Fruit fly (Drosophila melanogaster): ENCODE data around the gene XNP.
A peak's percentile ranks its signal among the peaks of the same experiment; 100 is the strongest.

The XNP gene

DNA sequence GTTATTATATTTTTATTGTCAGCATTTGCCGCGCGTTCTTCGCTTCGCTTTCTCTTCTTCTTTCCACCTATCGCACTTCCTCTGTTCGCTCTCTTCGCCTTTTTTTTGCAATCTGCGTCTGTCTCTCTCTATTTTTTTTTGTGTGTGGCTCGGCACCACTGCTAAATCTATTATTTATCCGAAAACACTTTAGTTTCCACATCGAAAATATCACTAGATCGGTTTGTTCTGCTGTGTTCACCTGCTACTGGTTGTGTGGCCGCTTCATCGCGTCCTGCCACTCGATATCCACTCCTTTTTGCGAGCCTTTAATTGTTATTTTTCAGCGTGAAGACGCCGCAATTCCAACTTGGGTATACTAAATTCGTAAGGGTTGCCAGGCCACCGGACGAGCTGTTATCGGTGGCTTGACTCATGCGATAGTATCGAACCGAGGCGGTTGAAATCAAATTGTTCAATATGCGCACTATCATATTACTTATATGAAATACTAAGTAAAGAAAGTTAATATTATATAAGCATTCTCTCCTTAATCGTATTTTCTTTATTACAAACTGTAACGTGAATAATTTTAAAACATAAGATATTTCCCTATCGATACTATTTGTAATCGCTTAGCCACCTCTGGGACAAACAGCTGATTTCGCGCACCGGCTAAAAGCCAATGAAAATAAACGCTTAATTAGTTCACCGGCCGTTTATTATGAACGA lies at the start of gene XNP, which contains the start of the genes CG42488 and CG5116 (continued):
- TF ChIP-seq CG33557 (GFP tag; optimal IDR thresholded peaks at IDR 0.05) (peak; percentile 55), row (GFP tag; IDR thresholded peaks at IDR 0.05) (peak; percentile 94), h (optimal IDR thresholded peaks at IDR 0.05) (no peak), fd64A (GFP tag; optimal IDR thresholded peaks at IDR 0.05) (no peak), Fer2 (tag; optimal IDR thresholded peaks at IDR 0.05) (peak; percentile 31), Ada2b (GFP tag; IDR thresholded peaks at IDR 0.05) (no peak), hb (GFP tag; IDR thresholded peaks at IDR 0.05; ENCODE audit: partially characterized antibody) (peak; percentile 98), unc-4 (GFP tag; IDR thresholded peaks at IDR 0.05; ENCODE audit: partially characterized antibody) (peak; percentile 99), knrl (GFP tag; IDR thresholded peaks at IDR 0.05; ENCODE audit: partially characterized antibody) (peak; percentile 99), CG4730 (GFP tag; IDR thresholded peaks at IDR 0.05) (no peak), Side (GFP tag; optimal IDR thresholded peaks at IDR 0.05) (no peak), ftz-f1 (GFP tag; optimal IDR thresholded peaks at IDR 0.05) (peak; percentile 23), tin (GFP tag; optimal IDR thresholded peaks at IDR 0.05) (peak; percentile 36), Kr (GFP tag; optimal IDR thresholded peaks at IDR 0.05) (no peak), usp (GFP tag; optimal IDR thresholded peaks at IDR 0.05) (no peak), CG33213 (GFP tag; optimal IDR thresholded peaks at IDR 0.05) (peak; percentile 34), chif (GFP tag; optimal IDR thresholded peaks at IDR 0.05) (peak in 1 of 2 experiments; percentile 25), CG2116 (GFP tag; optimal IDR thresholded peaks at IDR 0.05) (peak; percentile 98), Taf1 (GFP tag; IDR thresholded peaks at IDR 0.05) (peak; percentile 34; the same call in 1 of the 2 replicates), sug (tag; optimal IDR thresholded peaks at IDR 0.05) (peak; percentile 75), CG6854 (GFP tag; optimal IDR thresholded peaks at IDR 0.05) (no peak), Max (GFP tag; optimal IDR thresholded peaks at IDR 0.05) (peak; percentile 66), NK7.1 (GFP tag; optimal IDR thresholded peaks at IDR 0.05) (no peak), grau (tag; optimal IDR thresholded peaks at IDR 0.05) (peak; percentile 66), CG10267 (tag; optimal IDR thresholded peaks at IDR 0.05) (peak; percentile 62), Meics (GFP tag; optimal IDR thresholded peaks at IDR 0.05) (peak; percentile 46), sisA (GFP tag; IDR thresholded peaks at IDR 0.05) (peak; percentile 34; the same call in 1 of the 2 replicates), Bgb (GFP tag; IDR thresholded peaks at IDR 0.05; ENCODE audit: partially characterized antibody) (peak; percentile 97), Opbp (GFP tag; IDR thresholded peaks at IDR 0.05; ENCODE audit: partially characterized antibody) (peak; percentile 97), sd (tag; optimal IDR thresholded peaks at IDR 0.05) (no peak), oc (tag; optimal IDR thresholded peaks at IDR 0.05) (no peak), da (GFP tag; optimal IDR thresholded peaks at IDR 0.05) (no peak), CG3163 (GFP tag; optimal IDR thresholded peaks at IDR 0.05) (peak; percentile 7), NfI (GFP tag; optimal IDR thresholded peaks at IDR 0.05) (peak; percentile 57), dysf (GFP tag; IDR thresholded peaks at IDR 0.05) (peak; percentile 40; the same call in 1 of the 3 replicates), Xbp1 (GFP tag; optimal IDR thresholded peaks at IDR 0.05) (peak; percentile 66), odd (GFP tag; optimal IDR thresholded peaks at IDR 0.05) (no peak), sob (GFP tag; IDR thresholded peaks at IDR 0.05) (peak; percentile 49), CG1603 (tag; optimal IDR thresholded peaks at IDR 0.05) (no peak), br (optimal IDR thresholded peaks at IDR 0.05) (no peak), salm (tag; optimal IDR thresholded peaks at IDR 0.05) (no peak), fd102C (GFP tag; optimal IDR thresholded peaks at IDR 0.05) (no peak), Dp (GFP tag; optimal IDR thresholded peaks at IDR 0.05) (peak; percentile 43), ems (GFP tag; optimal IDR thresholded peaks at IDR 0.05) (peak; percentile 66), CG7372 (GFP tag; IDR thresholded peaks at IDR 0.05) (peak; percentile 43), Hsf (GFP tag; optimal IDR thresholded peaks at IDR 0.05) (peak; percentile 56), bcd (GFP tag; optimal IDR thresholded peaks at IDR 0.05) (peak; percentile 37), CG6689 (GFP tag; IDR thresholded peaks at IDR 0.05) (peak; percentile 53), nerfin-2 (GFP tag; IDR thresholded peaks at IDR 0.05; ENCODE audit: partially characterized antibody) (peak; percentile 98), ap (GFP tag; IDR thresholded peaks at IDR 0.05) (no peak)

Measured in whole organism, embryonic.